Fruit fly (Drosophila melanogaster) whole organism, pupa: Measurements from ENCODE around the gene CG43703.

Source experiments
- CG10348 ChIP-seq: fragments of 200-800 bp; sonication (Bioruptor generic); IDR thresholded peaks from 2 replicates; pipeline ENCODE4 v1.3.6; 2022; ENCODE audit warnings: missing biosample characterization, missing genetic modification characterization
- CG12605 ChIP-seq: fragments of 200-800 bp; sonication (Bioruptor generic); IDR thresholded peaks from 2 replicates; pipeline ENCODE4 v1.3.6; 2022; ENCODE audit warnings: missing biosample characterization, missing genetic modification characterization
- CG13204 ChIP-seq: fragments of 200-800 bp; sonication (Bioruptor generic); optimal IDR thresholded peaks from 2 replicates; lab custom pipeline; 2018; ENCODE audit warnings: missing biosample characterization, mild to moderate bottlenecking, missing genetic modification characterization, moderate library complexity
- CG14655 ChIP-seq: fragments of 200-800 bp; sonication (Bioruptor generic); optimal IDR thresholded peaks from 3 replicates; lab custom pipeline; 2017; ENCODE audit warnings: mild to moderate bottlenecking, missing biosample characterization, missing genetic modification reagents, missing genetic modification characterization
- CG15710 ChIP-seq: fragments of 200-800 bp; sonication (Bioruptor generic); optimal IDR thresholded peaks from 2 replicates; lab custom pipeline; 2018; ENCODE audit warnings: missing biosample characterization, mild to moderate bottlenecking, missing genetic modification characterization, moderate library complexity
- CG17806 ChIP-seq: fragments of 200-800 bp; sonication (Bioruptor generic); optimal IDR thresholded peaks from 2 replicates; lab custom pipeline; 2018; ENCODE audit warnings: missing biosample characterization, mild to moderate bottlenecking, missing genetic modification characterization, moderate library complexity
- CG32121 ChIP-seq: fragments of 200-800 bp; sonication (Bioruptor generic); IDR thresholded peaks from 2 replicates; pipeline ENCODE4 v1.3.6; 2022; ENCODE audit warnings: missing biosample characterization, missing genetic modification characterization
- CG34367 ChIP-seq: fragments of 200-800 bp; sonication (Bioruptor generic); optimal IDR thresholded peaks from 2 replicates; lab custom pipeline; 2018; ENCODE audit warnings: missing biosample characterization, mild to moderate bottlenecking, missing genetic modification characterization
- CG4496 ChIP-seq: fragments of 200-800 bp; sonication (Bioruptor generic); IDR thresholded peaks from 3 replicates; pipeline ENCODE4 v1.3.6; 2022; ENCODE audit warnings: missing biosample characterization, missing genetic modification characterization
- CG8159 ChIP-seq: fragments of 200-800 bp; sonication (Bioruptor generic); optimal IDR thresholded peaks from 3 replicates; lab custom pipeline; 2018; ENCODE audit warnings: missing biosample characterization, mild to moderate bottlenecking, missing genetic modification characterization, moderate library complexity
- CG8301 ChIP-seq: fragments of 200-800 bp; sonication (Bioruptor generic); optimal IDR thresholded peaks from 2 replicates; lab custom pipeline; 2018; ENCODE audit warnings: missing biosample characterization, mild to moderate bottlenecking, missing genetic modification characterization
- CG9948 ChIP-seq: fragments of 200-800 bp; sonication (Bioruptor generic); optimal IDR thresholded peaks from 2 replicates; lab custom pipeline; 2018; ENCODE audit warnings: missing biosample characterization, mild to moderate bottlenecking, missing genetic modification characterization, moderate library complexity
- D1 ChIP-seq: fragments of 200-800 bp; sonication (Bioruptor generic); optimal IDR thresholded peaks from 2 replicates; lab custom pipeline; 2018; ENCODE audit warnings: missing biosample characterization, mild to moderate bottlenecking, missing genetic modification characterization, moderate library complexity
- EcR ChIP-seq: fragments of 200-800 bp; sonication (Bioruptor generic); optimal IDR thresholded peaks from 3 replicates; lab custom pipeline; 2019; ENCODE audit warnings: missing biosample characterization, missing genetic modification characterization, mild to moderate bottlenecking, moderate library complexity, missing genetic modification reagents
- Ets98B ChIP-seq: fragments of 200-800 bp; sonication (Bioruptor generic); IDR thresholded peaks from 2 replicates; pipeline ENCODE4 v1.3.6; 2022; ENCODE audit warnings: missing biosample characterization, missing genetic modification characterization
- Pif1A ChIP-seq: fragments of 200-800 bp; sonication (Bioruptor generic); optimal IDR thresholded peaks from 3 replicates; lab custom pipeline; 2016; ENCODE audit warnings: missing biosample characterization, missing genetic modification characterization
- Pif1B ChIP-seq: fragments of 200-800 bp; sonication (Bioruptor generic); optimal IDR thresholded peaks from 3 replicates; lab custom pipeline; 2016; ENCODE audit warnings: missing biosample characterization, missing genetic modification characterization
- Snoo ChIP-seq: fragments of 200-800 bp; sonication (Bioruptor generic); optimal IDR thresholded peaks from 3 replicates; lab custom pipeline; 2017; ENCODE audit warnings: missing biosample characterization, mild to moderate bottlenecking, missing genetic modification characterization, inconsistent platforms
- fd96Ca ChIP-seq: fragments of 200-800 bp; sonication (Bioruptor generic); IDR thresholded peaks from 3 replicates; pipeline ENCODE4 v1.3.6; 2022; ENCODE audit warnings: missing biosample characterization, missing genetic modification characterization
- gl ChIP-seq: fragments of 200-800 bp; sonication (Bioruptor generic); optimal IDR thresholded peaks from 2 replicates; lab custom pipeline; 2018; ENCODE audit warnings: missing biosample characterization, mild to moderate bottlenecking, missing genetic modification characterization
- rn ChIP-seq: fragments of 200-800 bp; sonication (Bioruptor generic); IDR thresholded peaks from 2 replicates; pipeline ENCODE4 v1.3.6; 2022; ENCODE audit warnings: missing biosample characterization, missing genetic modification characterization

The CG43703 gene

DNA sequence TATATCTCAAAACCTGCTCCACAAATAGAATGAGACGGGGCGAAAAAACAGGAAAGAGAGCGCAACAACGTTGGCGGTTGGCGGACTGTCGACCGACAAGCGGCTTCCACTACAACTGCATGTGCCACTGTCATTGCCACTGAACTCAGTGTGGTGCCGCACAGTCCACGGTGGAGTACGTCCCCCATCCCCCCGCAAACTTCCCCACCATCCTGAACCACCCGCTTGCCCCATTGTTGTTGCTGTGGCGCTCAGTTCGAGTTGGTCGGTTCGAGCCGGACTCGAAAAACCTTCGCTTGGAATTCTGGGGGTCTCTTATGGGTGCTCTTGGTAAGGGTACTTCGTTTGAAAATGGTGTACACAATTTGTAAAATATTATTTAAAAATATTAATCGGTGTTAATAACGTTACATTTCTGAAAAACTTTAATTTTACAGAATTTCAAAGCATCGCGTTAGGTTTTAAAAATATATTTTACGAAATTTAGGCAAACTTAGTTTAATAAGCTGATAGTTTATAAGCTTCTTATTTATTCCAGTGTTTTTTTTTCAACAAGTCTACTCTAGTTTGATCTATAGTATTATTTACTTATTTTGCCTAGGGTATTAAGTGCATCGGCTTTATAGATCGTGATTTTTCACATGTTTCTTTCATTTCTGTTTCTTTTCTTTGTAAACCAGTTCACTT, 7.8 kb downstream of the CG43703 start:
- TF ChIP-seq CG4496 (GFP tag; lab: Robert Waterston, UW) (peak; percentile 20; the same call in 1 of the 3 replicates), rn (GFP tag; lab: Robert Waterston, UW) (no peak; the same call in 1 of the 2 replicates), CG14655 (GFP tag; lab: Kevin White, UChicago) (peak; percentile 82), CG9948 (peak; percentile 70), CG34367 (tag; lab: Kevin White, UChicago) (peak; percentile 61), CG8159 (tag; lab: Kevin White, UChicago) (peak; percentile 83), CG10348 (GFP tag; lab: Robert Waterston, UW) (no peak), Pif1B (peak; percentile 74), Snoo (peak; percentile 58), fd96Ca (GFP tag; lab: Robert Waterston, UW) (peak; percentile 73), CG13204 (GFP tag; lab: Kevin White, UChicago) (peak; percentile 90), Ets98B (GFP tag; lab: Robert Waterston, UW) (peak; percentile 43), CG15710 (tag; lab: Kevin White, UChicago) (peak; percentile 76), EcR (GFP tag; lab: Kevin White, UChicago) (peak; percentile 89), CG8301 (peak; percentile 69), CG17806 (tag; lab: Kevin White, UChicago) (peak; percentile 67), Pif1A (GFP tag; lab: Kevin White, UChicago) (peak; percentile 53), gl (tag; lab: Kevin White, UChicago) (peak; percentile 15), D1 (tag; lab: Kevin White, UChicago) (peak; percentile 69), CG12605 (GFP tag; lab: Robert Waterston, UW) (0 out of 2 replicates have a peak, but pooled peaks have one; percentile 8), CG32121 (peak; percentile 46; the same call in 1 of the 2 replicates)

DNA sequence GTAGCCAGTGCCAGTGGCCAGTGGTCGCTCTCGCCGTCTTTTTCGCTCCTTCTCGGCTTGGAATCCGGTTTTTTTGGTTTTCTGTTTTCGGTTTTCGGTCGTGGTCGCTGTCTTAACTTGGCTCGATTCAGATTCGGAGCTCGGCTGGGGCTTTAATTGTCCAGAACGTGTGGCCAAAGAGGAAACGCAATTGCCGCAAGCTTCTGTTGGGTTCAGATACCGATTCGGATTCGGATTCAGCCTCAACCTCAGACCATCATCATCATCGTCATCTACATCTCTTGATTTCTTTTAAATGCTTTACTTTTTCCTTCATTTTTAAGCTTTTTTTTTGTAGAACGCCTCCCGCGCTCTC, 8.3 kb downstream of the CG43703 start:
- TF ChIP-seq fd96Ca (GFP tag; lab: Robert Waterston, UW) = 0 out of 3 replicates have a peak, but pooled peaks have one; percentile 11
- TF ChIP-seq CG4496 (GFP tag; lab: Robert Waterston, UW) = no peak
- TF ChIP-seq D1 (tag; lab: Kevin White, UChicago) = no peak
- no peak for TF ChIP-seq CG15710 (tag; lab: Kevin White, UChicago)
- no peak for TF ChIP-seq rn (GFP tag; lab: Robert Waterston, UW)
- no peak for TF ChIP-seq gl (tag; lab: Kevin White, UChicago)
- TF ChIP-seq EcR (GFP tag; lab: Kevin White, UChicago) = peak; percentile 70
- no peak for TF ChIP-seq CG8301

dm6 chr2L:3775767-3776351, 10.6 kb downstream of the CG43703 start:
- TF ChIP-seq CG8159 (tag; lab: Kevin White, UChicago) (peak; percentile 67), CG12605 (GFP tag; lab: Robert Waterston, UW) (no peak), CG34367 (tag; lab: Kevin White, UChicago) (peak; percentile 17), CG8301 (peak; percentile 34), D1 (tag; lab: Kevin White, UChicago) (no peak), rn (GFP tag; lab: Robert Waterston, UW) (0 out of 2 replicates have a peak, but pooled peaks have one; percentile 5), Pif1A (GFP tag; lab: Kevin White, UChicago) (peak; percentile 41), CG9948 (peak; percentile 63), CG14655 (GFP tag; lab: Kevin White, UChicago) (peak; percentile 58), EcR (GFP tag; lab: Kevin White, UChicago) (no peak), CG4496 (GFP tag; lab: Robert Waterston, UW) (peak; percentile 20; the same call in 1 of the 3 replicates), CG15710 (tag; lab: Kevin White, UChicago) (peak; percentile 47), CG17806 (tag; lab: Kevin White, UChicago) (peak; percentile 61)

DNA sequence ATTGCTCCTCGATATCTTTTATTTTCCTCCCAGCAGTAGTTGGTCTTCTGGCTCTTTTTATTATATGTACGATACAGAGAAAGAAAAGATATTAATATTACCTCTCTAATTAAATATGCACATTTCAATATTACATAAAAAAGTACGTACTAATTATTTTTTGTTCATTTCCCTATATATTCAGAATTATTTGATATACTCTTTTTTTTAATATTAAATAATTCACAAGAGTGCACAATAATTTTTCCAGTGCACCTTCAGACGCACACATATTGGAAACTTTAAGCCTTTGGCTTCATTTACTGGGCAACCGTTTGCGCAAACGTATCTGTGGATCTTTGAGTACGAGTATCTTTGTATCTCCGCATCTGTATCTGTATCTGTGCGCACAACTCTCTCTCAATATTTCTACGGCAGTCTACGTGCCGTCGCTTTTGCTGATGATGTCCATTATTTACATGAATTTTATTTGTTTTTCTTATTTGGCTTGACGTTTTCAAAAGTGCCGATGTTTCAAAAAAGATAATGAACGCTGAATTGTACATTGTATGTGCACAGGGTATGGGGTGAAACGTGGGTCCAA, 11.4 kb downstream of the CG43703 start:
- peak; percentile 86 for TF ChIP-seq CG8301
- peak; percentile 66 for TF ChIP-seq Pif1B
- TF ChIP-seq CG10348 (GFP tag; lab: Robert Waterston, UW) = no peak
- TF ChIP-seq gl (tag; lab: Kevin White, UChicago) = peak; percentile 52
- peak; percentile 94 for TF ChIP-seq CG8159 (tag; lab: Kevin White, UChicago)
- TF ChIP-seq CG15710 (tag; lab: Kevin White, UChicago) = peak; percentile 94
- peak; percentile 95 for TF ChIP-seq CG9948
- TF ChIP-seq Snoo = peak; percentile 75
- TF ChIP-seq CG32121 = peak; percentile 77
- peak; percentile 54 for TF ChIP-seq EcR (GFP tag; lab: Kevin White, UChicago)
- TF ChIP-seq CG17806 (tag; lab: Kevin White, UChicago) = peak; percentile 94
- TF ChIP-seq D1 (tag; lab: Kevin White, UChicago) = peak; percentile 88
- TF ChIP-seq CG4496 (GFP tag; lab: Robert Waterston, UW) = peak; percentile 80
- TF ChIP-seq Pif1A (GFP tag; lab: Kevin White, UChicago) = peak; percentile 67
- TF ChIP-seq CG13204 (GFP tag; lab: Kevin White, UChicago) = peak; percentile 77
- TF ChIP-seq rn (GFP tag; lab: Robert Waterston, UW) = peak; percentile 67
- TF ChIP-seq Ets98B (GFP tag; lab: Robert Waterston, UW) = peak; percentile 65
- TF ChIP-seq fd96Ca (GFP tag; lab: Robert Waterston, UW) = no peak
- TF ChIP-seq CG34367 (tag; lab: Kevin White, UChicago) = peak; percentile 88
- TF ChIP-seq CG12605 (GFP tag; lab: Robert Waterston, UW) = peak; percentile 87
- TF ChIP-seq CG14655 (GFP tag; lab: Kevin White, UChicago) = peak; percentile 89
